Fruit fly (Drosophila melanogaster): ENCODE data around the gene CG45064.

DNA sequence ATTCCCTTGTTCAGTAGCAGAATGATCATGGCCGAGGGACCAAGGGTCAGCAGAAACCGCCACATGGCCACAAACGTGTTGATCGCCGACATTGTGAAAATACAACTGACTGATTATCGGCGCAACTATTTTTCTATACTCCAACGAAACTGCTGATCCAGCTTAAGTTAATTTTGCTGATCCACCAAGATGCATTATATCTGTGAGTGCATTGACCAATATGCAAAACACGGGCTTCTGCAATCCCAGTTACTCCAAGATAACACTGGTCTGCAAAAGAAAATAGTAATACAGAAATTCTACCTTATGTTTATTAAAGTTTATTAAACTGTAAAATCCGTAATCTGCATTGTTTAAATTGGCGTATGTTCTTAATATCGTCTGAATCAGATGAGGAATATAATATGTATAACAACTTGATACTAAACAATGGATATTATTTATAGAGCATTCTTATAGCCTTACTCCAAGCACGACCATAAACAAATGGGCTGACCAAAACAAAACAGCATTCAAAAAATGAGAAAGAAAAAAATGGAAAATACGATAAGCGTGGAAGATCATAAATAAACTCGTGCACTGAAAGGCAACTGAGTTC, 31.4 kb upstream of the CG45064 start, which contains the start of gene CG12398:
- TF ChIP-seq Eip74EF (GFP tag; optimal IDR thresholded peaks at IDR 0.05): no peak
- no peak for TF ChIP-seq CG9932 (GFP tag; IDR thresholded peaks at IDR 0.05)
- TF ChIP-seq CG12769 (tag; optimal IDR thresholded peaks at IDR 0.05): no peak
- TF ChIP-seq CG4328 (GFP tag; optimal IDR thresholded peaks at IDR 0.05): no peak
- no peak for TF ChIP-seq org-1 (GFP tag; optimal IDR thresholded peaks at IDR 0.05)
- no peak for TF ChIP-seq Sry-β (GFP tag; optimal IDR thresholded peaks at IDR 0.05)
- no peak for TF ChIP-seq dmrt99B (tag; optimal IDR thresholded peaks at IDR 0.05)
- TF ChIP-seq CG10565 (GFP tag; optimal IDR thresholded peaks at IDR 0.05): no peak
